Worm (Caenorhabditis elegans) whole organism, late embryonic: ENCODE measurements around the gene W05H5.1.

Experiments used
- F13H6.1 ChIP-seq: sonication (generic microtip); optimal IDR thresholded peaks from 2 replicates; lab custom pipeline; 2016; ENCODE audit warnings: missing genetic modification characterization, missing compliant biosample characterization
- ama-1 ChIP-seq: fragments of 150-350 bp; optimal IDR thresholded peaks from 2 replicates; lab custom pipeline; 2014
- ceh-30 ChIP-seq: fragments of 150-350 bp; optimal IDR thresholded peaks from 2 replicates; lab custom pipeline; 2014; ENCODE audit warnings: missing biosample characterization, missing genetic modification characterization
- ceh-9 ChIP-seq: sonication (generic microtip); optimal IDR thresholded peaks from 2 replicates; lab custom pipeline; 2016; ENCODE audit warnings: mild to moderate bottlenecking, missing genetic modification characterization, inconsistent platforms, missing compliant biosample characterization
- dve-1 ChIP-seq: sonication (generic microtip); optimal IDR thresholded peaks from 2 replicates; lab custom pipeline; 2017; ENCODE audit warnings: antibody characterized with exemption, mild to moderate bottlenecking, missing genetic modification characterization, missing compliant biosample characterization
- fkh-10 ChIP-seq: fragments of 150-350 bp; optimal IDR thresholded peaks from 2 replicates; lab custom pipeline; 2014; ENCODE audit warnings: missing biosample characterization, missing genetic modification reagents, missing genetic modification characterization
- odd-2 ChIP-seq: sonication (generic microtip); optimal IDR thresholded peaks from 2 replicates; lab custom pipeline; 2017; ENCODE audit warnings: antibody characterized with exemption, mild to moderate bottlenecking, missing genetic modification characterization, missing compliant biosample characterization
- pha-2 ChIP-seq: sonication (generic microtip); optimal IDR thresholded peaks from 2 replicates; lab custom pipeline; 2017; ENCODE audit warnings: mild to moderate bottlenecking, missing genetic modification characterization, missing compliant biosample characterization
- pha-4 ChIP-seq: fragments of 150-350 bp; optimal IDR thresholded peaks from 2 replicates; lab custom pipeline; 2018; ENCODE audit warnings: missing biosample characterization, missing genetic modification reagents, missing genetic modification characterization
- pqm-1 ChIP-seq: sonication (generic microtip); optimal IDR thresholded peaks from 2 replicates; lab custom pipeline; 2016; ENCODE audit warnings: missing genetic modification characterization, missing compliant biosample characterization
- zip-5 ChIP-seq: sonication (generic microtip); optimal IDR thresholded peaks from 2 replicates; lab custom pipeline; 2016; ENCODE audit warnings: missing genetic modification characterization, missing compliant biosample characterization

DNA sequence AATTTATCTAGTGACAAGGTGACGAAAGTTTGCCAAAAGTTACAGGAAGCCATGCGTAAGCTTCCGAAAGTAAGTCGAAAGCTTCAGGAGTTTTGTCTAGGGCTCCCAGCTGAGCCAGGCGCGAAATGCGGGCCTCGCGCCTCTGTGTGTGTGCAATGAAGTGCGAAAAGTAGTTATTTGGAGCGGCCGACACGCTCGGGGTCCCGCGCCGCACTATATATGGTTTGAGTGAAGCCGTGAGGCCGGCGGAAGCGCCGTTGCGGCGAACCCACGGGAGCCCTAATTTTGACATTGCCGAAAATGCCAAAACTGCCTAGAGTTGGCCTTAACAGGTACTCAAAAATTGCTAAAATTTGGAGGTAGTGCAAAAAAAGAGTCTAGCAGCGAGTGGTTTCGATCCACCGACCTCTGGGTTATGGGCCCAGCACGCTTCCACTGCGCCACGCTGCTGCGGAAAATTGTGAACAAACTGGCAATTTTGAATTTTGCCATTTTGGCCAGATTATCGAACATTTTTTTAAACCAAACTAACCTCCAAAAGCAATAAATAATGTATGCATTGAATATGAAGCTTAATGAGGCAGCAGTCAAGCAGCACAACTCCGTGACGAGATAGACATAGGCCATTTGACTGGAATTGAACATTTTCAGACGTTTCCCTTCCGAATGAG, 9.2 kb downstream of the W05H5.1 start:
- no peak for TF ChIP-seq fkh-10 (GFP tag; lab: Kevin White, UChicago)
- TF ChIP-seq ceh-9 (tag; lab: Kevin White, UChicago), result no peak
- TF ChIP-seq odd-2 (tag; lab: Kevin White, UChicago), result no peak
- TF ChIP-seq pha-2 (tag; lab: Kevin White, UChicago), result no peak
- no peak for TF ChIP-seq ceh-30 (tag; lab: Kevin White, UChicago)
- TF ChIP-seq pha-4 (tag; lab: Kevin White, UChicago), result no peak
- no peak for TF ChIP-seq F13H6.1
- TF ChIP-seq dve-1 (tag; lab: Kevin White, UChicago), result no peak
- no peak for TF ChIP-seq zip-5 (tag; lab: Kevin White, UChicago)
- no peak for TF ChIP-seq pqm-1
- TF ChIP-seq ama-1 (lab: Kevin White, UChicago), result no peak
